Fruit fly (Drosophila melanogaster) whole organism, adult: ENCODE measurements around the gene Cyp4ae1.

ENCODE experiments used
- CG11617 ChIP-seq: fragments of 200-800 bp; sonication (Bioruptor generic); optimal IDR thresholded peaks from 2 replicates; lab custom pipeline; 2017; ENCODE audit warnings: mild to moderate bottlenecking, missing biosample characterization, missing genetic modification reagents, missing genetic modification characterization
- CG12768 ChIP-seq: fragments of 200-800 bp; sonication (Bioruptor generic); optimal IDR thresholded peaks from 2 replicates; lab custom pipeline; 2017; ENCODE audit warnings: missing biosample characterization, missing genetic modification characterization, mild to moderate bottlenecking, moderate library complexity, missing genetic modification reagents
- CG14711 ChIP-seq: fragments of 200-800 bp; sonication (Bioruptor generic); optimal IDR thresholded peaks from 2 replicates; lab custom pipeline; 2018; ENCODE audit warnings: missing biosample characterization, mild to moderate bottlenecking, missing genetic modification characterization, moderate library complexity
- CG1620 ChIP-seq: fragments of 200-800 bp; sonication (Bioruptor generic); optimal IDR thresholded peaks from 2 replicates; lab custom pipeline; 2016; ENCODE audit warnings: missing biosample characterization, missing genetic modification characterization
- CG33017 ChIP-seq: fragments of 200-800 bp; sonication (Bioruptor generic); optimal IDR thresholded peaks from 2 replicates; lab custom pipeline; 2018; ENCODE audit warnings: missing biosample characterization, mild to moderate bottlenecking, missing genetic modification characterization, moderate library complexity
- CG5204 ChIP-seq: fragments of 200-800 bp; sonication (Bioruptor generic); optimal IDR thresholded peaks from 2 replicates; lab custom pipeline; 2016; ENCODE audit warnings: missing biosample characterization, missing genetic modification characterization
- CG7045 ChIP-seq: fragments of 200-800 bp; sonication (Bioruptor generic); optimal IDR thresholded peaks from 2 replicates; lab custom pipeline; 2017; ENCODE audit warnings: missing biosample characterization, mild to moderate bottlenecking, missing genetic modification characterization
- CG7101 ChIP-seq: fragments of 200-800 bp; sonication (Bioruptor generic); optimal IDR thresholded peaks from 2 replicates; lab custom pipeline; 2018; ENCODE audit warnings: missing biosample characterization, mild to moderate bottlenecking, missing genetic modification characterization, moderate library complexity
- Clk ChIP-seq: fragments of 200-800 bp; sonication (Bioruptor generic); optimal IDR thresholded peaks from 2 replicates; lab custom pipeline; 2017; ENCODE audit warnings: missing biosample characterization, missing genetic modification characterization
- Crg-1 ChIP-seq: fragments of 200-800 bp; sonication (Bioruptor generic); optimal IDR thresholded peaks from 2 replicates; lab custom pipeline; 2016; ENCODE audit warnings: missing biosample characterization, missing genetic modification characterization
- Hr96 ChIP-seq: fragments of 200-800 bp; sonication (Bioruptor generic); optimal IDR thresholded peaks from 2 replicates; lab custom pipeline; 2016; ENCODE audit warnings: missing biosample characterization, missing genetic modification characterization
- Mnt ChIP-seq: fragments of 200-800 bp; sonication (Bioruptor generic); optimal IDR thresholded peaks from 2 replicates; lab custom pipeline; 2016; ENCODE audit warnings: missing biosample characterization, mild to moderate bottlenecking, missing genetic modification characterization
- bab1 ChIP-seq: fragments of 200-800 bp; sonication (Bioruptor generic); optimal IDR thresholded peaks from 3 replicates; lab custom pipeline; 2019; ENCODE audit warnings: missing biosample characterization, mild to moderate bottlenecking, missing genetic modification characterization, moderate library complexity
- cic ChIP-seq: fragments of 200-800 bp; sonication (Bioruptor generic); optimal IDR thresholded peaks from 2 replicates; lab custom pipeline; 2017; ENCODE audit warnings: missing biosample characterization, mild to moderate bottlenecking, missing genetic modification characterization, moderate library complexity
- cnc ChIP-seq, 2 experiments: fragments of >200 bp; optimal IDR thresholded peaks; 2 replicates each; lab custom pipeline; 2017
- kay ChIP-seq: fragments of 200-800 bp; sonication (Bioruptor generic); peaks from one replicate; lab custom pipeline; 2016; ENCODE audit warnings: missing biosample characterization, missing genetic modification characterization, borderline replicate concordance
- ovo ChIP-seq: fragments of 200-800 bp; sonication (Bioruptor generic); optimal IDR thresholded peaks from 2 replicates; lab custom pipeline; 2016; ENCODE audit warnings: missing biosample characterization, missing genetic modification characterization
- pad ChIP-seq: fragments of 200-800 bp; sonication (Bioruptor generic); optimal IDR thresholded peaks from 3 replicates; lab custom pipeline; 2017; ENCODE audit warnings: missing biosample characterization, missing genetic modification characterization, mild to moderate bottlenecking, moderate library complexity, missing genetic modification reagents
- tj ChIP-seq: fragments of 200-800 bp; sonication (Bioruptor generic); optimal IDR thresholded peaks from 3 replicates; lab custom pipeline; 2017; ENCODE audit warnings: missing biosample characterization, mild to moderate bottlenecking, missing genetic modification characterization, moderate library complexity
- toe ChIP-seq: fragments of 200-800 bp; sonication (Bioruptor generic); optimal IDR thresholded peaks from 2 replicates; lab custom pipeline; 2016; ENCODE audit warnings: missing biosample characterization, missing genetic modification characterization

Cyp4ae1 gene

dm6 chrX:2148671-2149070 lies 30.1 kb upstream of the Cyp4ae1 start:
- TF ChIP-seq Mnt (GFP tag; lab: Kevin White, UChicago) (no peak), bab1 (GFP tag; lab: Kevin White, UChicago) (no peak), CG7101 (tag; lab: Kevin White, UChicago) (no peak), cic (GFP tag; lab: Kevin White, UChicago) (no peak), CG5204 (GFP tag; lab: Kevin White, UChicago) (no peak), CG1620 (no peak), Clk (no peak), pad (GFP tag; lab: Kevin White, UChicago) (no peak), CG12768 (no peak), CG7045 (GFP tag; lab: Kevin White, UChicago) (no peak), Hr96 (GFP tag; lab: Kevin White, UChicago) (no peak), CG33017 (tag; lab: Kevin White, UChicago) (no peak), Crg-1 (GFP tag; lab: Kevin White, UChicago) (no peak)

dm6 chrX:2149478-2149877 lies 29.3 kb upstream of the Cyp4ae1 start, which contains the start of gene bcn92:
Gene bcn92, minus strand, starts transcription at chrX:2149647.
- TF ChIP-seq bab1 (GFP tag; lab: Kevin White, UChicago) (peak; percentile 57), kay (GFP tag; lab: Kevin White, UChicago) (no peak), CG1620 (peak; percentile 55), Crg-1 (GFP tag; lab: Kevin White, UChicago) (peak; percentile 30), CG7045 (GFP tag; lab: Kevin White, UChicago) (no peak), Mnt (GFP tag; lab: Kevin White, UChicago) (peak; percentile 92), ovo (GFP tag; lab: Kevin White, UChicago) (peak; percentile 10), tj (GFP tag; lab: Kevin White, UChicago) (peak; percentile 17), cic (GFP tag; lab: Kevin White, UChicago) (no peak), CG7101 (tag; lab: Kevin White, UChicago) (peak; percentile 44), Clk (no peak), cnc (optimal IDR thresholded peaks at IDR 0.05; lab: Kevin White, UChicago) (no peak), CG11617 (GFP tag; lab: Kevin White, UChicago) (peak; percentile 48), toe (GFP tag; lab: Kevin White, UChicago) (peak; percentile 42), pad (GFP tag; lab: Kevin White, UChicago) (no peak), CG33017 (tag; lab: Kevin White, UChicago) (no peak), Hr96 (GFP tag; lab: Kevin White, UChicago) (no peak), CG5204 (GFP tag; lab: Kevin White, UChicago) (no peak), CG12768 (no peak), CG14711 (tag; lab: Kevin White, UChicago) (peak; percentile 53)

DNA sequence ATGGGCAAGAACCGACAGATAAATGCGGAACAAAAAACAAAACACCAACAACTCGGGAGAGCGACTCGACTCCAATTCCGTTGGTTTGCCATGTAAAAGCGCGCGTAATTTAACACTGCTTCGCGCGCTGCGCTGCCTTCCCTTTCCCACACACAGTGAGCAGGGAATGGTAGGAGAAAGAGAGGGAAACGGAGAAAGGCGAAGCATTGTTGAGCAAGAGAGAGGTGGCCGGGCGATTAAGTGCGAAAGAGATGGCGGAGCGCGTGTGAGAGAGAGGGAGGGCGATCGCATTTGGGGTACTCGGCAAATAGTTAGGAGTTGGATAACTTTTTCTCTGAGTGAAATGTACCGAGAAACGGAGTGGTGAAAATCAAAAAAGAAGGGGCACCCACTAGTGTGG lies 22.9 kb upstream of the Cyp4ae1 start:
- no peak for TF ChIP-seq CG7045 (GFP tag; lab: Kevin White, UChicago)
- no peak for TF ChIP-seq CG5204 (GFP tag; lab: Kevin White, UChicago)
- peak; percentile 91 for TF ChIP-seq pad (GFP tag; lab: Kevin White, UChicago)
- TF ChIP-seq Crg-1 (GFP tag; lab: Kevin White, UChicago): no peak
- TF ChIP-seq tj (GFP tag; lab: Kevin White, UChicago): peak; percentile 62
- no peak for TF ChIP-seq cic (GFP tag; lab: Kevin White, UChicago)
- TF ChIP-seq CG33017 (tag; lab: Kevin White, UChicago): no peak
- peak; percentile 4 for TF ChIP-seq CG7101 (tag; lab: Kevin White, UChicago)
- no peak for TF ChIP-seq bab1 (GFP tag; lab: Kevin White, UChicago)
- TF ChIP-seq ovo (GFP tag; lab: Kevin White, UChicago): no peak
- no peak for TF ChIP-seq CG12768
- TF ChIP-seq kay (GFP tag; lab: Kevin White, UChicago): no peak
- no peak for TF ChIP-seq Hr96 (GFP tag; lab: Kevin White, UChicago)
- TF ChIP-seq Mnt (GFP tag; lab: Kevin White, UChicago): peak; percentile 14
- no peak for TF ChIP-seq CG14711 (tag; lab: Kevin White, UChicago)

- TF ChIP-seq pad (GFP tag; lab: Kevin White, UChicago) (peak; percentile 25), CG1620 (no peak), CG7101 (tag; lab: Kevin White, UChicago) (no peak), kay (GFP tag; lab: Kevin White, UChicago) (no peak), tj (GFP tag; lab: Kevin White, UChicago) (peak; percentile 86), Mnt (GFP tag; lab: Kevin White, UChicago) (peak; percentile 31)
Measured at dm6 chrX:2157929-2158610, 20.7 kb upstream of the Cyp4ae1 start.

- TF ChIP-seq cic (GFP tag; lab: Kevin White, UChicago): no peak
- TF ChIP-seq cnc (optimal IDR thresholded peaks at IDR 0.05; lab: Kevin White, UChicago): no peak
- no peak for TF ChIP-seq CG7045 (GFP tag; lab: Kevin White, UChicago)
- no peak for TF ChIP-seq ovo (GFP tag; lab: Kevin White, UChicago)
- peak; percentile 47 for TF ChIP-seq CG1620
- peak; percentile 27 for TF ChIP-seq CG7101 (tag; lab: Kevin White, UChicago)
- peak; percentile 11 for TF ChIP-seq Crg-1 (GFP tag; lab: Kevin White, UChicago)
- no peak for TF ChIP-seq tj (GFP tag; lab: Kevin White, UChicago)
- TF ChIP-seq kay (GFP tag; lab: Kevin White, UChicago): no peak
- TF ChIP-seq Hr96 (GFP tag; lab: Kevin White, UChicago): no peak
- TF ChIP-seq CG5204 (GFP tag; lab: Kevin White, UChicago): no peak
- TF ChIP-seq pad (GFP tag; lab: Kevin White, UChicago): peak; percentile 16
- TF ChIP-seq CG14711 (tag; lab: Kevin White, UChicago): peak; percentile 34
- no peak for TF ChIP-seq CG11617 (GFP tag; lab: Kevin White, UChicago)
- TF ChIP-seq Clk: no peak
- no peak for TF ChIP-seq CG33017 (tag; lab: Kevin White, UChicago)
- TF ChIP-seq toe (GFP tag; lab: Kevin White, UChicago): no peak
- TF ChIP-seq CG12768: no peak
- peak; percentile 79 for TF ChIP-seq bab1 (GFP tag; lab: Kevin White, UChicago)
- TF ChIP-seq Mnt (GFP tag; lab: Kevin White, UChicago): peak; percentile 61
Measured at dm6 chrX:2158668-2159163, 20.1 kb upstream of the Cyp4ae1 start, which contains the start of gene wapl. Gene wapl, minus strand, starts transcription at chrX:2158983.
